Fruit fly (Drosophila melanogaster) whole organism, wandering third instar larva: Measurements from ENCODE around the gene CG10096.
A peak's percentile ranks its signal among the peaks of the same experiment; 100 is the strongest.

Source experiments
- Abd-B ChIP-seq: fragments of >200 bp; optimal IDR thresholded peaks from 2 replicates; lab custom pipeline; 2017; ENCODE audit warnings: missing biosample characterization, missing genetic modification characterization
- CG32264 ChIP-seq: fragments of 200-800 bp; sonication (Bioruptor generic); optimal IDR thresholded peaks from 2 replicates; lab custom pipeline; 2016; ENCODE audit warnings: missing biosample characterization, missing genetic modification characterization
- CG9705 ChIP-seq: fragments of 200-800 bp; sonication (Bioruptor generic); optimal IDR thresholded peaks from 2 replicates; lab custom pipeline; 2018; ENCODE audit warnings: missing biosample characterization, mild to moderate bottlenecking, missing genetic modification characterization
- CrebA ChIP-seq: fragments of 200-800 bp; sonication (Bioruptor generic); optimal IDR thresholded peaks from 2 replicates; lab custom pipeline; 2016; ENCODE audit warnings: missing biosample characterization, mild to moderate bottlenecking, missing genetic modification characterization, borderline replicate concordance
- Dfd ChIP-seq: fragments of >200 bp; optimal IDR thresholded peaks from 2 replicates; lab custom pipeline; 2017; ENCODE audit warnings: missing biosample characterization, missing genetic modification characterization
- Dif ChIP-seq: fragments of 200-275, 200-300 bp; sonication (Bioruptor generic); optimal IDR thresholded peaks from 2 replicates; lab custom pipeline; 2018; ENCODE audit warnings: missing biosample characterization, missing genetic modification characterization; ENCODE audit not compliant: partially characterized antibody
- GATAd ChIP-seq: sonication (Bioruptor generic); optimal IDR thresholded peaks from 2 replicates; lab custom pipeline; 2016; ENCODE audit warnings: missing biosample characterization, missing genetic modification characterization
- HLH106 ChIP-seq: fragments of 200-800 bp; optimal IDR thresholded peaks from 3 replicates; lab custom pipeline; 2019; ENCODE audit warnings: missing biosample characterization, mild to moderate bottlenecking, missing genetic modification characterization, moderate library complexity
- Hnf4 ChIP-seq: fragments of 200-800 bp; sonication (Bioruptor generic); optimal IDR thresholded peaks from 2 replicates; lab custom pipeline; 2016; ENCODE audit warnings: missing biosample characterization, mild to moderate bottlenecking, missing genetic modification characterization
- Hr78 ChIP-seq: fragments of >200 bp; optimal IDR thresholded peaks from 2 replicates; lab custom pipeline; 2017; ENCODE audit warnings: missing biosample characterization, missing genetic modification characterization
- Hr83 ChIP-seq: fragments of 200-300 bp; sonication (Bioruptor generic); optimal IDR thresholded peaks from 2 replicates; lab custom pipeline; 2016; ENCODE audit warnings: missing biosample characterization, mild to moderate bottlenecking, missing genetic modification characterization, moderate library complexity; ENCODE audit not compliant: poor library complexity, severe bottlenecking
- Jra ChIP-seq: sonication (Bioruptor generic); optimal IDR thresholded peaks from 2 replicates; lab custom pipeline; 2016; ENCODE audit warnings: missing biosample characterization, missing genetic modification characterization
- Mio ChIP-seq: sonication (Bioruptor generic); optimal IDR thresholded peaks from 2 replicates; lab custom pipeline; 2016; ENCODE audit warnings: missing biosample characterization, missing genetic modification characterization
- Myc ChIP-seq: fragments of >200 bp; optimal IDR thresholded peaks from 2 replicates; lab custom pipeline; 2017
- N ChIP-seq: fragments of >200 bp; optimal IDR thresholded peaks from 2 replicates; lab custom pipeline; 2018; ENCODE audit warnings: missing biosample characterization, missing external identifiers, missing genetic modification characterization
- OdsH ChIP-seq: fragments of 200-800 bp; sonication (Bioruptor generic); optimal IDR thresholded peaks from 2 replicates; lab custom pipeline; 2016; ENCODE audit warnings: missing biosample characterization, mild to moderate bottlenecking, missing genetic modification characterization
- Rel ChIP-seq, 2 experiments: fragments of 200-800 bp; sonication (Bioruptor generic) in 1 of 2; optimal IDR thresholded peaks; 2 replicates in 1 of 2; 3 replicates in 1 of 2; lab custom pipeline; 2016 to 2019; ENCODE audit warnings: mild to moderate bottlenecking in 2 of 2, missing biosample characterization in 2 of 2, missing genetic modification characterization in 2 of 2, moderate library complexity in 1 of 2
- Sp1 ChIP-seq: fragments of 200-800 bp; sonication (Bioruptor generic); optimal IDR thresholded peaks from 3 replicates; lab custom pipeline; 2019; ENCODE audit warnings: missing biosample characterization, mild to moderate bottlenecking, missing genetic modification characterization, moderate library complexity
- Vsx2 ChIP-seq: fragments of 200-300, 225-300 bp; sonication (Bioruptor generic); optimal IDR thresholded peaks from 2 replicates; lab custom pipeline; 2018; ENCODE audit warnings: missing biosample characterization, missing genetic modification characterization; ENCODE audit not compliant: partially characterized antibody
- br ChIP-seq: fragments of 200-800 bp; sonication (Bioruptor generic); optimal IDR thresholded peaks from 2 replicates; lab custom pipeline; 2016; ENCODE audit warnings: missing biosample characterization, missing genetic modification characterization
- brk ChIP-seq: fragments of 200-800 bp; sonication (Bioruptor generic); optimal IDR thresholded peaks from 2 replicates; lab custom pipeline; 2016; ENCODE audit warnings: missing biosample characterization, mild to moderate bottlenecking, missing genetic modification characterization
- dl ChIP-seq, 2 experiments: fragments of 175-275, 200-275 bp in 1 of 2; fragments of 200-275 bp in 1 of 2; sonication (Bioruptor generic); optimal IDR thresholded peaks; lab custom pipeline; 2018; ENCODE audit warnings: mild to moderate bottlenecking in 2 of 2, missing biosample characterization in 2 of 2, missing genetic modification characterization in 2 of 2, moderate library complexity in 2 of 2; ENCODE audit not compliant: partially characterized antibody in 2 of 2, insufficient read depth in 1 of 2
- dmrt93B ChIP-seq: fragments of 200-800 bp; sonication (Bioruptor generic); optimal IDR thresholded peaks from 2 replicates; lab custom pipeline; 2018; ENCODE audit warnings: missing biosample characterization, mild to moderate bottlenecking, missing genetic modification characterization
- dsf ChIP-seq: sonication (Bioruptor generic); optimal IDR thresholded peaks from 2 replicates; lab custom pipeline; 2016; ENCODE audit warnings: missing biosample characterization, missing genetic modification characterization, borderline replicate concordance
- ey ChIP-seq: fragments of 200-800 bp; sonication (Bioruptor generic); optimal IDR thresholded peaks from 2 replicates; lab custom pipeline; 2016; ENCODE audit warnings: missing biosample characterization, missing genetic modification characterization
- foxo ChIP-seq, 2 experiments: fragments of 200-800 bp; sonication (Bioruptor generic); optimal IDR thresholded peaks; 2 replicates in 1 of 2; 3 replicates in 1 of 2; lab custom pipeline; 2016 to 2017; ENCODE audit warnings: missing biosample characterization in 2 of 2, missing genetic modification characterization in 2 of 2
- fru ChIP-seq: fragments of 200-800 bp; sonication (Bioruptor generic); optimal IDR thresholded peaks from 3 replicates; lab custom pipeline; 2016; ENCODE audit warnings: missing biosample characterization, mild to moderate bottlenecking, missing genetic modification characterization
- h ChIP-seq: fragments of 200-800 bp; sonication (Bioruptor generic); optimal IDR thresholded peaks from 3 replicates; lab custom pipeline; 2016; ENCODE audit warnings: missing biosample characterization, mild to moderate bottlenecking, missing genetic modification characterization
- jim ChIP-seq: fragments of 175-275, 200-325 bp; sonication (Bioruptor generic); optimal IDR thresholded peaks from 2 replicates; lab custom pipeline; 2016; ENCODE audit warnings: missing biosample characterization, mild to moderate bottlenecking, missing genetic modification characterization
- pan ChIP-seq: fragments of >200 bp; optimal IDR thresholded peaks from 2 replicates; lab custom pipeline; 2017
- psq ChIP-seq: fragments of 200-800 bp; sonication (Bioruptor generic); optimal IDR thresholded peaks from 3 replicates; lab custom pipeline; 2017; ENCODE audit warnings: missing biosample characterization, mild to moderate bottlenecking, missing genetic modification characterization, moderate library complexity
- rgr ChIP-seq: fragments of 200-800 bp; sonication (Bioruptor generic); optimal IDR thresholded peaks from 3 replicates; lab custom pipeline; 2016; ENCODE audit warnings: missing biosample characterization, mild to moderate bottlenecking, missing genetic modification characterization
- sv ChIP-seq: fragments of 200-800 bp; sonication (Bioruptor generic); optimal IDR thresholded peaks from 3 replicates; lab custom pipeline; 2016; ENCODE audit warnings: missing biosample characterization, missing genetic modification characterization
- usp ChIP-seq: fragments of >200 bp; optimal IDR thresholded peaks from 2 replicates; lab custom pipeline; 2017; ENCODE audit warnings: missing biosample characterization, missing genetic modification characterization
- woc ChIP-seq: sonication (Bioruptor generic); optimal IDR thresholded peaks from 2 replicates; lab custom pipeline; 2016; ENCODE audit warnings: missing biosample characterization, mild to moderate bottlenecking, missing genetic modification characterization

Gene CG10096

dm6 chr3R:12439401-12440143 is 43.8 kb upstream of the CG10096 start, which contains the start of gene Desat1:
Gene Desat1 (plus strand): TSS chr3R:12439600.
- TF ChIP-seq Jra (GFP tag; lab: Kevin White, UChicago) (peak; percentile 34), woc (GFP tag; lab: Kevin White, UChicago) (peak; percentile 32), Vsx2 (GFP tag; lab: Kevin White, UChicago) (no peak), dsf (GFP tag; lab: Kevin White, UChicago) (peak; percentile 34)

dm6 chr3R:12439039-12439400 is 43.2 kb upstream of the CG10096 start, which contains the start of the genes CG17207 and CG46427:
Gene CG17207 (minus strand): TSS chr3R:12439139.
Gene CG46427 (minus strand): TSS chr3R:12439139.
- TF ChIP-seq Abd-B (GFP tag; lab: Kevin White, UChicago) (no peak), Sp1 (no peak), br (GFP tag; lab: Kevin White, UChicago) (no peak), CG9705 (GFP tag; lab: Kevin White, UChicago) (no peak), Hr78 (GFP tag; lab: Kevin White, UChicago) (no peak), GATAd (GFP tag; lab: Kevin White, UChicago) (no peak), dmrt93B (GFP tag; lab: Kevin White, UChicago) (no peak), pan (lab: Kevin White, UChicago) (no peak), Jra (GFP tag; lab: Kevin White, UChicago) (no peak)

dm6 chr3R:12435948-12436347 is 40.2 kb upstream of the CG10096 start, which contains the start of gene Desat2:
Gene Desat2 (plus strand): TSS chr3R:12436248.
- no peak for TF ChIP-seq N (GFP tag; lab: Kevin White, UChicago)

dm6 chr3R:12433764-12434163 is 38.0 kb upstream of the CG10096 start, which contains the start of the genes Aos1 and Srlp:
Gene Aos1 (minus strand): TSS chr3R:12433822.
Gene Srlp (plus strand): TSS chr3R:12434098.
- peak in 1 of 2 experiments; percentile 60 for TF ChIP-seq foxo (GFP tag; optimal IDR thresholded peaks at IDR 0.05; lab: Kevin White, UChicago)
- TF ChIP-seq Dfd: no peak
- TF ChIP-seq fru: no peak
- no peak for TF ChIP-seq jim (GFP tag; lab: Kevin White, UChicago)
- no peak for TF ChIP-seq Vsx2 (GFP tag; lab: Kevin White, UChicago)
- TF ChIP-seq sv: no peak
- no peak for TF ChIP-seq ey
- TF ChIP-seq Hnf4 (GFP tag; lab: Kevin White, UChicago): no peak
- no peak for TF ChIP-seq Rel (GFP tag; optimal IDR thresholded peaks at IDR 0.05; lab: Kevin White, UChicago)
- TF ChIP-seq Rel (tag; optimal IDR thresholded peaks at IDR 0.05; lab: Kevin White, UChicago): peak; percentile 70
- no peak for TF ChIP-seq pan (lab: Kevin White, UChicago)
- TF ChIP-seq CG9705 (GFP tag; lab: Kevin White, UChicago): peak; percentile 56
- peak; percentile 74 for TF ChIP-seq HLH106 (tag; lab: Kevin White, UChicago)
- no peak for TF ChIP-seq Abd-B (GFP tag; lab: Kevin White, UChicago)
- peak; percentile 68 for TF ChIP-seq Sp1
- TF ChIP-seq psq (GFP tag; lab: Kevin White, UChicago): peak; percentile 46
- TF ChIP-seq brk: no peak
- TF ChIP-seq br (GFP tag; lab: Kevin White, UChicago): no peak
- no peak for TF ChIP-seq Mio (GFP tag; lab: Kevin White, UChicago)
- TF ChIP-seq N (GFP tag; lab: Kevin White, UChicago): no peak
- TF ChIP-seq Hr78 (GFP tag; lab: Kevin White, UChicago): no peak
- no peak for TF ChIP-seq h (GFP tag; lab: Kevin White, UChicago)
- no peak for TF ChIP-seq woc (GFP tag; lab: Kevin White, UChicago)
- TF ChIP-seq CrebA (GFP tag; lab: Kevin White, UChicago): no peak
- peak; percentile 32 for TF ChIP-seq OdsH (GFP tag; lab: Kevin White, UChicago)
- TF ChIP-seq rgr (GFP tag; lab: Kevin White, UChicago): peak; percentile 18
- no peak for TF ChIP-seq CG32264 (GFP tag; lab: Kevin White, UChicago)
- no peak for TF ChIP-seq Jra (GFP tag; lab: Kevin White, UChicago)
- TF ChIP-seq Hr83 (GFP tag; lab: Kevin White, UChicago): no peak
- no peak for TF ChIP-seq dmrt93B (GFP tag; lab: Kevin White, UChicago)
- TF ChIP-seq usp (GFP tag; lab: Kevin White, UChicago): no peak
- no peak for TF ChIP-seq GATAd (GFP tag; lab: Kevin White, UChicago)
- TF ChIP-seq dsf (GFP tag; lab: Kevin White, UChicago): no peak
- TF ChIP-seq Myc (lab: Kevin White, UChicago): peak; percentile 95
- no peak for TF ChIP-seq Dif (GFP tag; lab: Kevin White, UChicago)
- no peak for TF ChIP-seq dl (GFP tag; optimal IDR thresholded peaks at IDR 0.05; lab: Kevin White, UChicago; ENCODE audit: insufficient read depth in 1 of 2, partially characterized antibody in 2 of 2)
